Worm (Caenorhabditis elegans) whole organism, L4 larva: Measurements from ENCODE around the gene srg-34.

ENCODE experiments used
- cey-2 ChIP-seq: sonication (generic microtip); optimal IDR thresholded peaks from 3 replicates; lab custom pipeline; 2017; ENCODE audit warnings: missing genetic modification characterization, mild to moderate bottlenecking, missing compliant biosample characterization, antibody characterized with exemption, borderline replicate concordance; ENCODE audit not compliant: insufficient read depth
- egl-43 ChIP-seq: fragments of 200-800 bp; sonication (Bioruptor generic); IDR thresholded peaks from 2 replicates; pipeline ENCODE4 v1.3.6; 2022; ENCODE audit warnings: missing genetic modification reagents, missing genetic modification characterization, missing compliant biosample characterization
- pqm-1 ChIP-seq: sonication (generic microtip); optimal IDR thresholded peaks from 2 replicates; lab custom pipeline; 2017; ENCODE audit warnings: missing biosample characterization, missing genetic modification characterization
- unc-62 ChIP-seq, 3 experiments: fragments of 150-350 bp in 1 of 3; sonication (generic microtip); optimal IDR thresholded peaks in 2 of 3; peaks in 1 of 3; 1 replicate in 1 of 3; 2 replicates in 2 of 3; lab custom pipeline; 2014 to 2017; ENCODE audit warnings: missing biosample characterization in 3 of 3, missing genetic modification characterization in 3 of 3, missing genetic modification reagents in 3 of 3, missing genotype in 1 of 3
- ztf-11 ChIP-seq: fragments of 150-350 bp; optimal IDR thresholded peaks from 2 replicates; lab custom pipeline; 2014; ENCODE audit warnings: missing biosample characterization, missing genetic modification characterization

- TF ChIP-seq egl-43 (GFP tag; lab: Robert Waterston, UW) (no peak), ztf-11 (tag; lab: Kevin White, UChicago) (no peak), unc-62 (GFP tag; optimal IDR thresholded peaks at IDR 0.05 in 1 of 2; lab: Kevin White, UChicago) (no peak), unc-62 (tag; optimal IDR thresholded peaks at IDR 0.05; lab: Kevin White, UChicago) (no peak), pqm-1 (tag; lab: Kevin White, UChicago) (no peak), cey-2 (no peak)
Measured at ce11 chrV:18536015-18536414, 28.7 kb downstream of the srg-34 start.
